Fruit fly (Drosophila melanogaster): ENCODE data around the gene Ddrgk1.
A peak's percentile ranks its signal among the peaks of the same experiment; 100 is the strongest.

The Ddrgk1 gene

DNA sequence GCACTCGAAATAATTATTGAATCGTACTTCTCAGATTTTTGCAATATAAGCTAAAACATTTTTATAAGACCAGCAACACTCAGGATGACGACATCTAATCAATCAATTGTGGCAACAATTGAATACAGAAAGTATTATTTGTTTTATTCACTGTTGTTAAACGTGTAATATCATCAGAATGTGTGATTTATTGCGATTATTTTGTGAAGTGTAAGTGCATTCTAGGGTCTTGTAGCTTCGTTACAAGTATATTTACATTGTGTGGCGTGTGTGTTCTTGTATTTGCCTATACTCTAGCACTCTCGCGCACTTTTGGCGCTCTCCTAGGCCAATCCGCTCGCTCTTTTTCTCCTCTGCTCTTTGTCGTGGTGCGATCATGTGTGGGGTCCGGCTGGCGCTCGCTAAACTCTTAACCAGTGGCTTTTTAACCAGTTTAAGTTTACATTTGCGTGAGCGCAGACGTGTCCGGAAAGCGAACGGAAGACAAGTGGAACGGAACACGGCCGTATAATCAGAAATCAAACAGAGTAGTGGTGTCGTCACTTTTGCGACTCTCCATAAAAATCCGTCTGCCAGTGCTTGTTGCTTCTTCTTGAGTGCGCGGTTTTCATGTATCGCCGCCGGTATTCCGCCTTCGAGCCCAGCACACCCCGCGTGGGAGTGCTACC is 10.2 kb upstream of the Ddrgk1 start (continued):
- peak; percentile 86 for TF ChIP-seq Xbp1 (GFP tag; optimal IDR thresholded peaks at IDR 0.05)
- no peak for TF ChIP-seq klu (GFP tag; IDR thresholded peaks at IDR 0.05)
- TF ChIP-seq wor (GFP tag; IDR thresholded peaks at IDR 0.05), result peak; percentile 86
- TF ChIP-seq Doc3 (GFP tag; IDR thresholded peaks at IDR 0.05; ENCODE audit: partially characterized antibody), result no peak
- TF ChIP-seq CG31388 (GFP tag; optimal IDR thresholded peaks at IDR 0.05), result peak; percentile 58
- peak; percentile 91 for TF ChIP-seq Hr3 (GFP tag; optimal IDR thresholded peaks at IDR 0.05)
- no peak for TF ChIP-seq CG16813 (GFP tag; IDR thresholded peaks at IDR 0.05; ENCODE audit: partially characterized antibody)
- peak; percentile 89 for TF ChIP-seq CG7556 (GFP tag; optimal IDR thresholded peaks at IDR 0.05)
- TF ChIP-seq wek (GFP tag; optimal IDR thresholded peaks at IDR 0.05), result peak; percentile 70
- TF ChIP-seq tap (tag; optimal IDR thresholded peaks at IDR 0.05), result peak; percentile 83
- peak; percentile 88 for TF ChIP-seq org-1 (GFP tag; optimal IDR thresholded peaks at IDR 0.05)
- peak; percentile 78 for TF ChIP-seq CG9727 (GFP tag; optimal IDR thresholded peaks at IDR 0.05)
- no peak for TF ChIP-seq Taf1 (GFP tag; IDR thresholded peaks at IDR 0.05)
- no peak for TF ChIP-seq sc (optimal IDR thresholded peaks at IDR 0.05)
- TF ChIP-seq sc (GFP tag; optimal IDR thresholded peaks at IDR 0.05), result peak; percentile 78
- TF ChIP-seq pnt (GFP tag; optimal IDR thresholded peaks at IDR 0.05), result peak; percentile 89
- peak; percentile 87 for TF ChIP-seq unpg (GFP tag; optimal IDR thresholded peaks at IDR 0.05)
- TF ChIP-seq her (GFP tag; optimal IDR thresholded peaks at IDR 0.05), result peak; percentile 80
- no peak for TF ChIP-seq gce (GFP tag; IDR thresholded peaks at IDR 0.05)
- TF ChIP-seq gfzf (GFP tag; optimal IDR thresholded peaks at IDR 0.05), result no peak
- TF ChIP-seq CG17359 (tag; optimal IDR thresholded peaks at IDR 0.05), result peak; percentile 90
- peak; percentile 81 for TF ChIP-seq lilli (GFP tag; optimal IDR thresholded peaks at IDR 0.05)
- peak in 1 of 2 experiments; percentile 49 for TF ChIP-seq crp (GFP tag; optimal IDR thresholded peaks at IDR 0.05)
- TF ChIP-seq CG3847 (GFP tag; IDR thresholded peaks at IDR 0.05), result no peak
- TF ChIP-seq kah (GFP tag; optimal IDR thresholded peaks at IDR 0.05), result peak; percentile 39
- peak; percentile 61 for TF ChIP-seq repo (GFP tag; optimal IDR thresholded peaks at IDR 0.05)
- TF ChIP-seq shn (GFP tag; optimal IDR thresholded peaks at IDR 0.05), result peak; percentile 85
- peak; percentile 32 for TF ChIP-seq CG33557 (GFP tag; optimal IDR thresholded peaks at IDR 0.05)
- peak; percentile 62 for TF ChIP-seq ap (GFP tag; IDR thresholded peaks at IDR 0.05)
- TF ChIP-seq Blimp-1 (GFP tag; optimal IDR thresholded peaks at IDR 0.05), result peak; percentile 91
- no peak; the same call in 1 of the 2 replicates for TF ChIP-seq GATAe (GFP tag; conservative IDR thresholded peaks at IDR 0.05)
- TF ChIP-seq CG10366 (GFP tag; IDR thresholded peaks at IDR 0.05), result peak; percentile 74
- no peak for TF ChIP-seq CG6765 (GFP tag; optimal IDR thresholded peaks at IDR 0.05)
- TF ChIP-seq pho (GFP tag; optimal IDR thresholded peaks at IDR 0.05), result peak; percentile 52
- peak; percentile 51; the same call in 1 of the 2 replicates for TF ChIP-seq Atf6 (GFP tag; IDR thresholded peaks at IDR 0.05)
- TF ChIP-seq CG1792 (GFP tag; optimal IDR thresholded peaks at IDR 0.05), result peak; percentile 83
- TF ChIP-seq rib (GFP tag; IDR thresholded peaks at IDR 0.05), result peak; percentile 48; the same call in 1 of the 2 replicates
- peak; percentile 79 for TF ChIP-seq dmrt11E (tag; optimal IDR thresholded peaks at IDR 0.05)
- no peak for TF ChIP-seq Neu2 (GFP tag; optimal IDR thresholded peaks at IDR 0.05; ENCODE audit: borderline replicate concordance)
- TF ChIP-seq H2.0 (GFP tag; IDR thresholded peaks at IDR 0.05), result peak; percentile 66
- TF ChIP-seq CG10267 (tag; optimal IDR thresholded peaks at IDR 0.05), result peak; percentile 78
- TF ChIP-seq Lpt (GFP tag; optimal IDR thresholded peaks at IDR 0.05), result no peak
- no peak for TF ChIP-seq lov (optimal IDR thresholded peaks at IDR 0.05)
- TF ChIP-seq lov (GFP tag; IDR thresholded peaks at IDR 0.05), result no peak
- TF ChIP-seq knrl (GFP tag; IDR thresholded peaks at IDR 0.05; ENCODE audit: partially characterized antibody), result no peak
- TF ChIP-seq fru (optimal IDR thresholded peaks at IDR 0.05), result no peak
- no peak for TF ChIP-seq hb (GFP tag; IDR thresholded peaks at IDR 0.05; ENCODE audit: partially characterized antibody)
- no peak for TF ChIP-seq insv (GFP tag; optimal IDR thresholded peaks at IDR 0.05)
- peak; percentile 76 for TF ChIP-seq kay (GFP tag; optimal IDR thresholded peaks at IDR 0.05)
- TF ChIP-seq eyg (GFP tag; optimal IDR thresholded peaks at IDR 0.05), result peak; percentile 55
